Worm (Caenorhabditis elegans) whole organism, L4/young adult: ENCODE measurements around the gene F44E7.4.

Source experiments
- dao-5 ChIP-seq: sonication (generic microtip); optimal IDR thresholded peaks from 2 replicates; lab custom pipeline; 2016; ENCODE audit warnings: missing genotype, missing genetic modification characterization, moderate library complexity, missing compliant biosample characterization
- him-1 ChIP-seq: sonication (generic microtip); optimal IDR thresholded peaks from 2 replicates; lab custom pipeline; 2016; ENCODE audit warnings: missing genotype, missing genetic modification reagents, missing genetic modification characterization, missing compliant biosample characterization

DNA sequence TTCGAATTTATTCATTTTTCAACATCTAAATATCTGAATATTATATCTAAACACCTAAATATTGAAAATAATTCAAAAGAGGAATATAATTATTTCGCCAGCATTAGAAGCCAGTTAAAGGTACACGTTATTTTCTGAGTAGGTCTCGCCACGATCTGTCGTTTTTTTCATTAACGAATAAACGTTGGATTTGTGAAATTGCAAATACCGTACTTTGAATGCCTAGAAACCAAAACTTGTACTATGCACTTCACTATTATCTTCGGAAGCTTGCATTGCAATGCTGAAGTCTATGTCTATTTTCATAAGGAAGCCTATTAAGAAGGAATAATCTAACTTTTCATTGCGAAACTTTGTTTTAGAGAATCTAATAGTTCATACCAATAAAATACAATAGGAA is 4.2 kb downstream of the F44E7.4 start:
- TF ChIP-seq him-1 (tag; lab: Kevin White, UChicago) (no peak), dao-5 (tag; lab: Kevin White, UChicago) (no peak)
